In genomic region chrIV:10331882-10332281, ce11 we compare ENCODE assay signal across 4 worm cellular contexts.
TF ChIP-seq lines count a peak whose summit lies in the region.

No protein-coding gene starts in this region.

TF ChIP-seq in whole organism, L1 larva, 84 proteins besides CTCF, POLR2A, EP300 and RAD21 (continued from another document):
- peak in 1 of 2 experiments; percentile 26 for TF ChIP-seq lin-35 (GFP tag; optimal IDR thresholded peaks at IDR 0.05; lab: Kevin White, UChicago)
- TF ChIP-seq unc-130 (tag; optimal IDR thresholded peaks at IDR 0.05; lab: Kevin White, UChicago), result no peak

TF ChIP-seq in whole organism, L3 larva, 47 proteins besides CTCF, POLR2A, EP300 and RAD21 (continued from another document):
- TF ChIP-seq snpc-4 (tag; optimal IDR thresholded peaks at IDR 0.05; lab: Kevin White, UChicago) (no peak), ztf-11 (tag; optimal IDR thresholded peaks at IDR 0.05; lab: Kevin White, UChicago) (no peak), unc-62 (GFP tag; optimal IDR thresholded peaks at IDR 0.05; lab: Kevin White, UChicago) (no peak), hmg-11 (tag; optimal IDR thresholded peaks at IDR 0.05; lab: Kevin White, UChicago) (no peak), ama-1 (optimal IDR thresholded peaks at IDR 0.05; lab: Kevin White, UChicago) (no peak), nhr-23 (tag; optimal IDR thresholded peaks at IDR 0.05; lab: Kevin White, UChicago) (no peak)

TF ChIP-seq in whole organism, L4 larva, 104 proteins besides CTCF, POLR2A, EP300 and RAD21 (continued from another document):
- no peak for TF ChIP-seq daf-16 (GFP tag; optimal IDR thresholded peaks at IDR 0.05; lab: Kevin White, UChicago)
- TF ChIP-seq daf-16 (tag; optimal IDR thresholded peaks at IDR 0.05; lab: Kevin White, UChicago), result peak; percentile 85
- TF ChIP-seq hlh-11 (tag; optimal IDR thresholded peaks at IDR 0.05; lab: Kevin White, UChicago), result peak; percentile 78
- no peak for TF ChIP-seq rbr-2 (tag; optimal IDR thresholded peaks at IDR 0.05; lab: Kevin White, UChicago)
- no peak for TF ChIP-seq zip-11 (GFP tag; IDR thresholded peaks at IDR 0.05; lab: Robert Waterston, UW)
- TF ChIP-seq set-16 (GFP tag; IDR thresholded peaks at IDR 0.05; lab: Robert Waterston, UW), result no peak
- peak; percentile 18 for TF ChIP-seq pqm-1 (tag; optimal IDR thresholded peaks at IDR 0.05; lab: Kevin White, UChicago)
- TF ChIP-seq snpc-4 (tag; optimal IDR thresholded peaks at IDR 0.05; lab: Kevin White, UChicago), result no peak
- TF ChIP-seq nhr-28 (tag; optimal IDR thresholded peaks at IDR 0.05; lab: Kevin White, UChicago), result peak; percentile 69

TF ChIP-seq in whole organism, young adult, 124 proteins besides CTCF, POLR2A, EP300 and RAD21 (continued from another document):
- TF ChIP-seq hrde-1 (tag; optimal IDR thresholded peaks at IDR 0.05; lab: Kevin White, UChicago; ENCODE audit: borderline replicate concordance), result no peak
- no peak for TF ChIP-seq madf-6 (GFP tag; IDR thresholded peaks at IDR 0.05; lab: Robert Waterston, UW)
- TF ChIP-seq rcor-1 (GFP tag; IDR thresholded peaks at IDR 0.05; lab: Robert Waterston, UW), result no peak
- TF ChIP-seq F10E7.11 (tag; optimal IDR thresholded peaks at IDR 0.05; lab: Kevin White, UChicago), result no peak
- TF ChIP-seq K12H6.12 (tag; optimal IDR thresholded peaks at IDR 0.05; lab: Kevin White, UChicago), result no peak
- no peak for TF ChIP-seq F37B4.10 (GFP tag; IDR thresholded peaks at IDR 0.05; lab: Robert Waterston, UW)
- TF ChIP-seq zim-3 (tag; optimal IDR thresholded peaks at IDR 0.05; lab: Kevin White, UChicago), result no peak
- TF ChIP-seq hmg-20 (GFP tag; IDR thresholded peaks at IDR 0.05; lab: Robert Waterston, UW), result no peak
- 0 out of 2 replicates have a peak, but pooled peaks have one; percentile 28 for TF ChIP-seq K11D2.4 (GFP tag; IDR thresholded peaks at IDR 0.05; lab: Robert Waterston, UW)
TF ChIP-seq in whole organism, young adult: peak in this region for 6.
